Fruit fly (Drosophila melanogaster) whole organism, embryonic: ENCODE results near the gene SP1173.

Experiments used
- Blimp-1 ChIP-seq: fragments of 200-800 bp; sonication (Bioruptor generic); optimal IDR thresholded peaks from 3 replicates; lab custom pipeline; 2018; ENCODE audit warnings: missing biosample characterization, missing genetic modification characterization, mild to moderate bottlenecking, moderate library complexity, missing genetic modification reagents
- CG1024 ChIP-seq: fragments of 200-800 bp; sonication (Bioruptor generic); IDR thresholded peaks from 2 replicates; pipeline ENCODE4 v1.3.6; 2022; ENCODE audit warnings: missing biosample characterization, missing genetic modification characterization
- CG10431 ChIP-seq: fragments of 200-800 bp; sonication (Bioruptor generic); optimal IDR thresholded peaks from 3 replicates; lab custom pipeline; 2018; ENCODE audit warnings: missing biosample characterization, mild to moderate bottlenecking, missing genetic modification characterization
- CG10654 ChIP-seq: fragments of 200-800 bp; sonication (Bioruptor generic); optimal IDR thresholded peaks from 2 replicates; lab custom pipeline; 2016; ENCODE audit warnings: missing biosample characterization, missing genetic modification characterization
- CG11093 ChIP-seq: fragments of 200-800 bp; sonication (Bioruptor generic); IDR thresholded peaks from 3 replicates; pipeline ENCODE4 v1.3.6; 2022; ENCODE audit warnings: missing biosample characterization, missing genetic modification characterization
- CG11504 ChIP-seq: fragments of 200-800 bp; sonication (Bioruptor generic); optimal IDR thresholded peaks from 3 replicates; lab custom pipeline; 2019; ENCODE audit warnings: missing biosample characterization, mild to moderate bottlenecking, missing genetic modification characterization, moderate library complexity
- CG11695 ChIP-seq: fragments of 200-800 bp; sonication (Bioruptor generic); IDR thresholded peaks from 3 replicates; pipeline ENCODE4 v1.3.6; 2022; ENCODE audit warnings: missing biosample characterization, missing genetic modification characterization
- CG11696 ChIP-seq: fragments of 200-800 bp; sonication (Bioruptor generic); IDR thresholded peaks from 2 replicates; pipeline ENCODE4 v1.3.6; 2022; ENCODE audit warnings: missing biosample characterization, missing genetic modification characterization
- CG12155 ChIP-seq: fragments of 200-800 bp; sonication (Bioruptor generic); optimal IDR thresholded peaks from 3 replicates; lab custom pipeline; 2016; ENCODE audit warnings: missing biosample characterization, missing genetic modification characterization
- CG13624 ChIP-seq: fragments of 200-800 bp; sonication (Bioruptor generic); optimal IDR thresholded peaks from 2 replicates; lab custom pipeline; 2016; ENCODE audit warnings: missing biosample characterization, missing genetic modification characterization
- CG13775 ChIP-seq: fragments of 200-800 bp; sonication (Bioruptor generic); optimal IDR thresholded peaks from 3 replicates; lab custom pipeline; 2017; ENCODE audit warnings: missing biosample characterization, mild to moderate bottlenecking, missing genetic modification characterization
- CG14050 ChIP-seq: fragments of 200-800 bp; sonication (Bioruptor generic); IDR thresholded peaks from 3 replicates; pipeline ENCODE4 v1.3.6; 2022; ENCODE audit warnings: missing biosample characterization, missing genetic modification characterization
- CG14710 ChIP-seq: fragments of 200-800 bp; sonication (Bioruptor generic); optimal IDR thresholded peaks from 3 replicates; lab custom pipeline; 2019; ENCODE audit warnings: missing biosample characterization, mild to moderate bottlenecking, missing genetic modification characterization, moderate library complexity
- CG15073 ChIP-seq: fragments of 200-800 bp; sonication (Bioruptor generic); optimal IDR thresholded peaks from 2 replicates; lab custom pipeline; 2016; ENCODE audit warnings: missing biosample characterization, missing genetic modification characterization
- CG1529 ChIP-seq: fragments of 200-800 bp; sonication (Bioruptor generic); optimal IDR thresholded peaks from 3 replicates; lab custom pipeline; 2018; ENCODE audit warnings: missing biosample characterization, missing genetic modification characterization
- CG1602 ChIP-seq: fragments of 200-800 bp; sonication (Bioruptor generic); optimal IDR thresholded peaks from 3 replicates; lab custom pipeline; 2016; ENCODE audit warnings: missing biosample characterization, missing genetic modification characterization
- CG16779 ChIP-seq: fragments of 200-800 bp; sonication (Bioruptor generic); IDR thresholded peaks from 2 replicates; pipeline ENCODE4 v1.3.6; 2022; ENCODE audit warnings: missing biosample characterization, missing genetic modification characterization
- CG18764 ChIP-seq: fragments of 200-800 bp; sonication (Bioruptor generic); optimal IDR thresholded peaks from 3 replicates; lab custom pipeline; 2016; ENCODE audit warnings: missing biosample characterization, missing genetic modification characterization
- CG30020 ChIP-seq: fragments of 200-800 bp; optimal IDR thresholded peaks from 2 replicates; lab custom pipeline; 2019; ENCODE audit warnings: missing biosample characterization, mild to moderate bottlenecking, missing genetic modification characterization, moderate library complexity
- CG30403 ChIP-seq: fragments of 200-800 bp; sonication (Bioruptor generic); optimal IDR thresholded peaks from 3 replicates; lab custom pipeline; 2016; ENCODE audit warnings: missing biosample characterization, missing genetic modification characterization
- CG33557 ChIP-seq: fragments of 200-800 bp; sonication (Bioruptor generic); optimal IDR thresholded peaks from 2 replicates; lab custom pipeline; 2019; ENCODE audit warnings: missing biosample characterization, mild to moderate bottlenecking, missing genetic modification characterization, moderate library complexity
- CG4404 ChIP-seq: fragments of 200-800 bp; sonication (Bioruptor generic); IDR thresholded peaks from 2 replicates; pipeline ENCODE4 v1.3.6; 2022; ENCODE audit warnings: missing biosample characterization, missing genetic modification characterization
- CG4854 ChIP-seq: fragments of 200-800 bp; sonication (Bioruptor generic); optimal IDR thresholded peaks from 2 replicates; lab custom pipeline; 2016; ENCODE audit warnings: missing biosample characterization, missing genetic modification characterization, inconsistent platforms
- CG5245 ChIP-seq: fragments of 200-800 bp; sonication (Bioruptor generic); optimal IDR thresholded peaks from 3 replicates; lab custom pipeline; 2016; ENCODE audit warnings: missing biosample characterization, missing genetic modification characterization
- CG6175 ChIP-seq: fragments of 200-800 bp; sonication (Bioruptor generic); IDR thresholded peaks from 3 replicates; pipeline ENCODE4 v1.3.6; 2022; ENCODE audit warnings: missing biosample characterization, missing genetic modification characterization
- CG7357 ChIP-seq: fragments of 200-800 bp; sonication (Bioruptor generic); IDR thresholded peaks from 3 replicates; pipeline ENCODE4 v1.3.6; 2022; ENCODE audit warnings: missing biosample characterization, missing genetic modification characterization
- CG7987 ChIP-seq: fragments of 200-800 bp; sonication (Bioruptor generic); optimal IDR thresholded peaks from 2 replicates; lab custom pipeline; 2018; ENCODE audit warnings: missing biosample characterization, mild to moderate bottlenecking, missing genetic modification characterization, moderate library complexity
- CG9797 ChIP-seq: fragments of 200-800 bp; sonication (Bioruptor generic); optimal IDR thresholded peaks from 3 replicates; lab custom pipeline; 2018; ENCODE audit warnings: missing biosample characterization, mild to moderate bottlenecking, missing genetic modification characterization
- CTCF ChIP-seq: fragments of 200-800 bp; sonication (Bioruptor generic); optimal IDR thresholded peaks from 2 replicates; lab custom pipeline; 2017; ENCODE audit warnings: missing biosample characterization, mild to moderate bottlenecking, missing genetic modification characterization, moderate library complexity
- E2f1 ChIP-seq: fragments of 200-800 bp; sonication (Bioruptor generic); IDR thresholded peaks from 2 replicates; pipeline ENCODE4 v1.3.6; 2022; ENCODE audit warnings: missing biosample characterization, missing genetic modification characterization
- Ets97D ChIP-seq: fragments of 200-800 bp; sonication (Bioruptor generic); optimal IDR thresholded peaks from 3 replicates; lab custom pipeline; 2016; ENCODE audit warnings: missing biosample characterization, missing genetic modification characterization
- Hand ChIP-seq: fragments of 200-800 bp; sonication (Bioruptor generic); optimal IDR thresholded peaks from 2 replicates; lab custom pipeline; 2017; ENCODE audit warnings: mild to moderate bottlenecking, missing biosample characterization, missing genetic modification reagents, missing genetic modification characterization
- Hsf ChIP-seq: fragments of 200-800 bp; sonication (Bioruptor generic); optimal IDR thresholded peaks from 3 replicates; lab custom pipeline; 2016; ENCODE audit warnings: missing biosample characterization, missing genetic modification characterization
- Max ChIP-seq: fragments of 200-800 bp; sonication (Bioruptor generic); optimal IDR thresholded peaks from 2 replicates; lab custom pipeline; 2016; ENCODE audit warnings: missing biosample characterization, mild to moderate bottlenecking, missing genetic modification characterization
- Sin3A ChIP-seq: fragments of >200 bp; optimal IDR thresholded peaks from 2 replicates; lab custom pipeline; 2018
- Xbp1 ChIP-seq: fragments of 200-800 bp; sonication (Bioruptor generic); optimal IDR thresholded peaks from 3 replicates; lab custom pipeline; 2016; ENCODE audit warnings: missing biosample characterization, mild to moderate bottlenecking, missing genetic modification characterization
- Xrp1 ChIP-seq: fragments of 200-800 bp; sonication (Bioruptor generic); IDR thresholded peaks from 2 replicates; pipeline ENCODE4 v1.3.6; 2022; ENCODE audit warnings: missing biosample characterization, missing genetic modification characterization
- ab ChIP-seq: fragments of 200-800 bp; sonication (Bioruptor generic); optimal IDR thresholded peaks from 2 replicates; lab custom pipeline; 2016; ENCODE audit warnings: missing biosample characterization, missing genetic modification characterization
- ase ChIP-seq: fragments of 200-800 bp; sonication (Bioruptor generic); IDR thresholded peaks from 3 replicates; pipeline ENCODE4 v1.3.6; 2022; ENCODE audit warnings: missing biosample characterization, missing genetic modification characterization
- cad ChIP-seq: fragments of >200 bp; optimal IDR thresholded peaks from 2 replicates; lab custom pipeline; 2017; ENCODE audit warnings: missing biosample characterization, missing genetic modification characterization
- cato ChIP-seq: fragments of 200-800 bp; sonication (Bioruptor generic); optimal IDR thresholded peaks from 2 replicates; lab custom pipeline; 2016; ENCODE audit warnings: missing biosample characterization, missing genetic modification characterization, borderline replicate concordance
- dpn ChIP-seq, 2 experiments: fragments of 200-800 bp; sonication (Bioruptor generic); optimal IDR thresholded peaks; 3 replicates each; lab custom pipeline; 2016; ENCODE audit warnings: missing biosample characterization in 2 of 2, missing genetic modification characterization in 2 of 2
- emc ChIP-seq: fragments of 200-800 bp; sonication (Bioruptor generic); optimal IDR thresholded peaks from 2 replicates; lab custom pipeline; 2016; ENCODE audit warnings: missing biosample characterization, missing genetic modification characterization
- exex ChIP-seq: fragments of 200-800 bp; sonication (Bioruptor generic); optimal IDR thresholded peaks from 4 replicates; lab custom pipeline; 2018; ENCODE audit warnings: missing biosample characterization, mild to moderate bottlenecking, missing genetic modification characterization, moderate library complexity
- fd3F ChIP-seq: fragments of 200-800 bp; sonication (Bioruptor generic); optimal IDR thresholded peaks from 2 replicates; lab custom pipeline; 2018; ENCODE audit warnings: missing biosample characterization, mild to moderate bottlenecking, missing genetic modification characterization, moderate library complexity
- luna ChIP-seq: fragments of 200-800 bp; sonication (Bioruptor generic); optimal IDR thresholded peaks from 2 replicates; lab custom pipeline; 2016; ENCODE audit warnings: missing biosample characterization, missing genetic modification characterization
- pan ChIP-seq, 4 experiments: fragments of >200 bp in 3 of 4; fragments of 200-800 bp in 1 of 4; sonication (Bioruptor generic) in 1 of 4; optimal IDR thresholded peaks in 3 of 4; IDR thresholded peaks in 1 of 4; 2 replicates each; pipeline versions ENCODE4 v1.3.6 to Lab custom; 2017 to 2022; ENCODE audit warnings: missing biosample characterization in 2 of 4, missing genetic modification characterization in 2 of 4, mixed read lengths in 1 of 4
- psq ChIP-seq: fragments of 200-800 bp; sonication (Bioruptor generic); optimal IDR thresholded peaks from 2 replicates; lab custom pipeline; 2017; ENCODE audit warnings: missing biosample characterization, missing genetic modification characterization
- sr ChIP-seq: fragments of 200-800 bp; sonication (Bioruptor generic); IDR thresholded peaks from 3 replicates; pipeline ENCODE4 v1.3.6; 2022; ENCODE audit warnings: missing biosample characterization, missing genetic modification characterization
- toy ChIP-seq: fragments of 200-800 bp; sonication (Bioruptor generic); IDR thresholded peaks from 2 replicates; pipeline ENCODE4 v1.3.6; 2022; ENCODE audit warnings: missing biosample characterization, missing genetic modification characterization
- trh ChIP-seq: fragments of 200-800 bp; sonication (Bioruptor generic); optimal IDR thresholded peaks from 2 replicates; lab custom pipeline; 2016; ENCODE audit warnings: missing biosample characterization, missing genetic modification characterization

Gene SP1173

dm6 chr3L:6747127-6747526, 43.8 kb upstream of the SP1173 start (continued):
- TF ChIP-seq luna (GFP tag; lab: Kevin White, UChicago) (no peak), CG9797 (GFP tag; lab: Kevin White, UChicago) (no peak), Blimp-1 (GFP tag; lab: Kevin White, UChicago) (peak; percentile 4), trh (GFP tag; lab: Kevin White, UChicago) (no peak), Max (GFP tag; lab: Kevin White, UChicago) (peak; percentile 59), Hand (no peak), CG11504 (tag; lab: Kevin White, UChicago) (peak; percentile 61), CG11695 (GFP tag; lab: Robert Waterston, UW) (peak; percentile 19; the same call in 1 of the 3 replicates), CG11696 (GFP tag; lab: Robert Waterston, UW) (no peak), CG7357 (GFP tag; lab: Robert Waterston, UW) (no peak; the same call in 2 of the 3 replicates), fd3F (GFP tag; lab: Kevin White, UChicago) (peak; percentile 16), CG14710 (peak; percentile 63), CG7987 (GFP tag; lab: Kevin White, UChicago) (peak; percentile 28), cad (no peak), pan (optimal IDR thresholded peaks at IDR 0.05; lab: Kevin White, UChicago) (no peak), pan (GFP tag; optimal IDR thresholded peaks at IDR 0.05 in 1 of 2, IDR thresholded peaks at IDR 0.05 in 1 of 2) (peak in 1 of 2 experiments; percentile 52), sr (GFP tag; lab: Robert Waterston, UW) (0 out of 3 replicates have a peak, but pooled peaks have one; percentile 41), cato (no peak), CG16779 (GFP tag; lab: Robert Waterston, UW) (0 out of 2 replicates have a peak, but pooled peaks have one; percentile 4), CG5245 (GFP tag; lab: Kevin White, UChicago) (peak; percentile 9), CG30020 (peak; percentile 39), CG30403 (GFP tag; lab: Kevin White, UChicago) (peak; percentile 55), CTCF (GFP tag; lab: Kevin White, UChicago) (peak; percentile 96), Hsf (GFP tag; lab: Kevin White, UChicago) (peak; percentile 55), CG4854 (GFP tag; lab: Kevin White, UChicago) (peak; percentile 12), Sin3A (lab: Kevin White, UChicago) (no peak), CG13775 (peak; percentile 11), CG12155 (GFP tag; lab: Kevin White, UChicago) (peak; percentile 14), CG1529 (no peak), CG18764 (GFP tag; lab: Kevin White, UChicago) (no peak), CG1602 (GFP tag; lab: Kevin White, UChicago) (peak; percentile 4), CG14050 (peak; percentile 35; the same call in 1 of the 3 replicates), toy (GFP tag; lab: Robert Waterston, UW) (peak; percentile 27; the same call in 1 of the 2 replicates), Xrp1 (peak; percentile 59; the same call in 1 of the 2 replicates), ab (no peak), dpn (GFP tag; optimal IDR thresholded peaks at IDR 0.05; lab: Kevin White, UChicago) (peak; percentile 30 to 45), Ets97D (GFP tag; lab: Kevin White, UChicago) (peak; percentile 59), ase (peak; percentile 25; the same call in 1 of the 3 replicates), CG1024 (GFP tag; lab: Robert Waterston, UW) (0 out of 2 replicates have a peak, but pooled peaks have one; percentile 11), CG13624 (GFP tag; lab: Kevin White, UChicago) (peak; percentile 52), emc (no peak), CG33557 (GFP tag; lab: Kevin White, UChicago) (peak; percentile 9), E2f1 (GFP tag; lab: Robert Waterston, UW) (peak; percentile 54), psq (GFP tag; lab: Kevin White, UChicago) (peak; percentile 85), CG10654 (GFP tag; lab: Kevin White, UChicago) (peak; percentile 14), CG11093 (GFP tag; lab: Robert Waterston, UW) (no peak), CG4404 (GFP tag; lab: Robert Waterston, UW) (0 out of 2 replicates have a peak, but pooled peaks have one; percentile 22), CG6175 (peak; percentile 16; the same call in 1 of the 3 replicates), CG10431 (GFP tag; lab: Kevin White, UChicago) (peak; percentile 100), Xbp1 (GFP tag; lab: Kevin White, UChicago) (peak; percentile 66), exex (tag; lab: Kevin White, UChicago) (no peak), CG15073 (GFP tag; lab: Kevin White, UChicago) (no peak)
